Fruit fly (Drosophila melanogaster) whole organism, prepupa: ENCODE data around the gene Zasp66.

Experiments used
- Blimp-1 ChIP-seq: fragments of 200-800 bp; sonication (Bioruptor generic); optimal IDR thresholded peaks from 3 replicates; lab custom pipeline; 2017; ENCODE audit warnings: missing biosample characterization, missing genetic modification characterization, mild to moderate bottlenecking, moderate library complexity, missing genetic modification reagents
- CG10631 ChIP-seq: fragments of 200-800 bp; sonication (Bioruptor generic); optimal IDR thresholded peaks from 2 replicates; lab custom pipeline; 2016; ENCODE audit warnings: missing biosample characterization, missing genetic modification characterization
- CG10669 ChIP-seq: fragments of 200-800 bp; sonication (Bioruptor generic); optimal IDR thresholded peaks from 3 replicates; lab custom pipeline; 2018; ENCODE audit warnings: missing biosample characterization, mild to moderate bottlenecking, missing genetic modification characterization, moderate library complexity
- CG11294 ChIP-seq: fragments of 200-800 bp; sonication (Bioruptor generic); IDR thresholded peaks from 2 replicates; pipeline ENCODE4 v1.3.6; 2022; ENCODE audit warnings: missing biosample characterization, missing genetic modification characterization
- CG11762 ChIP-seq: fragments of 200-800 bp; sonication (Bioruptor generic); optimal IDR thresholded peaks from 3 replicates; lab custom pipeline; 2016; ENCODE audit warnings: missing biosample characterization, missing genetic modification characterization; ENCODE audit not compliant: insufficient read depth
- CG11902 ChIP-seq: fragments of 200-800 bp; sonication (Bioruptor generic); optimal IDR thresholded peaks from 3 replicates; lab custom pipeline; 2016; ENCODE audit warnings: missing biosample characterization, missing genetic modification characterization
- CG15336 ChIP-seq: fragments of 200-800 bp; sonication (Bioruptor generic); IDR thresholded peaks from 2 replicates; pipeline ENCODE4 v1.3.6; 2022; ENCODE audit warnings: missing biosample characterization, missing genetic modification characterization
- CG1621 ChIP-seq: fragments of 200-800 bp; sonication (Bioruptor generic); optimal IDR thresholded peaks from 3 replicates; lab custom pipeline; 2018; ENCODE audit warnings: missing biosample characterization, mild to moderate bottlenecking, missing genetic modification characterization
- CG16779 ChIP-seq: fragments of 200-800 bp; sonication (Bioruptor generic); optimal IDR thresholded peaks from 3 replicates; lab custom pipeline; 2017; ENCODE audit warnings: missing biosample characterization, mild to moderate bottlenecking, missing genetic modification characterization
- CG3032 ChIP-seq: fragments of 200-800 bp; optimal IDR thresholded peaks from 2 replicates; lab custom pipeline; 2019; ENCODE audit warnings: missing biosample characterization, mild to moderate bottlenecking, missing genetic modification characterization, moderate library complexity
- CG31627 ChIP-seq: fragments of 200-800 bp; sonication (Bioruptor generic); optimal IDR thresholded peaks from 3 replicates; lab custom pipeline; 2016; ENCODE audit warnings: missing biosample characterization, missing genetic modification characterization
- CG34406 ChIP-seq: fragments of 200-800 bp; sonication (Bioruptor generic); optimal IDR thresholded peaks from 3 replicates; lab custom pipeline; 2016; ENCODE audit warnings: missing biosample characterization, missing genetic modification characterization
- CG4318 ChIP-seq: fragments of 200-800 bp; sonication (Bioruptor generic); optimal IDR thresholded peaks from 3 replicates; lab custom pipeline; 2017; ENCODE audit warnings: missing biosample characterization, mild to moderate bottlenecking, missing genetic modification characterization
- CG6163 ChIP-seq: fragments of 200-800 bp; sonication (Bioruptor generic); IDR thresholded peaks from 3 replicates; pipeline ENCODE4 v1.3.6; 2022; ENCODE audit warnings: missing biosample characterization, missing genetic modification characterization
- CG6276 ChIP-seq: fragments of 200-800 bp; sonication (Bioruptor generic); optimal IDR thresholded peaks from 2 replicates; lab custom pipeline; 2017; ENCODE audit warnings: missing biosample characterization, mild to moderate bottlenecking, missing genetic modification characterization
- CG6792 ChIP-seq: fragments of 200-800 bp; sonication (Bioruptor generic); optimal IDR thresholded peaks from 3 replicates; lab custom pipeline; 2016; ENCODE audit warnings: missing biosample characterization, missing genetic modification characterization
- CG6808 ChIP-seq: fragments of 200-800 bp; sonication (Bioruptor generic); optimal IDR thresholded peaks from 3 replicates; lab custom pipeline; 2017; ENCODE audit warnings: missing biosample characterization, missing genetic modification characterization, mild to moderate bottlenecking, moderate library complexity, missing genetic modification reagents
- CG6854 ChIP-seq: fragments of 200-800 bp; sonication (Bioruptor generic); optimal IDR thresholded peaks from 2 replicates; lab custom pipeline; 2017; ENCODE audit warnings: missing biosample characterization, mild to moderate bottlenecking, missing genetic modification characterization
- CG7368 ChIP-seq: fragments of 200-800 bp; sonication (Bioruptor generic); optimal IDR thresholded peaks from 3 replicates; lab custom pipeline; 2016; ENCODE audit warnings: missing biosample characterization, missing genetic modification characterization
- CG8119 ChIP-seq: fragments of 200-800 bp; sonication (Bioruptor generic); IDR thresholded peaks from 3 replicates; pipeline ENCODE4 v1.3.6; 2022; ENCODE audit warnings: missing biosample characterization, missing genetic modification characterization
- CG8319 ChIP-seq: fragments of 200-800 bp; sonication (Bioruptor generic); optimal IDR thresholded peaks from 3 replicates; lab custom pipeline; 2016; ENCODE audit warnings: missing biosample characterization, missing genetic modification characterization
- CG8632 ChIP-seq: fragments of 200-800 bp; sonication (Bioruptor generic); optimal IDR thresholded peaks from 3 replicates; lab custom pipeline; 2016; ENCODE audit warnings: missing biosample characterization, missing genetic modification characterization
- CG9139 ChIP-seq: fragments of 200-800 bp; sonication (Bioruptor generic); optimal IDR thresholded peaks from 3 replicates; lab custom pipeline; 2017; ENCODE audit warnings: missing biosample characterization, mild to moderate bottlenecking, missing genetic modification characterization
- Eip75B ChIP-seq: fragments of 200-800 bp; sonication (Bioruptor generic); optimal IDR thresholded peaks from 3 replicates; lab custom pipeline; 2016; ENCODE audit warnings: missing biosample characterization, missing genetic modification characterization
- Eip78C ChIP-seq: fragments of 200-800 bp; sonication (Bioruptor generic); peaks from one replicate; lab custom pipeline; 2016; ENCODE audit warnings: missing biosample characterization, missing genetic modification characterization
- Ets21C ChIP-seq: fragments of 200-800 bp; sonication (Bioruptor generic); optimal IDR thresholded peaks from 3 replicates; lab custom pipeline; 2016; ENCODE audit warnings: missing biosample characterization, missing genetic modification characterization
- Ets96B ChIP-seq: fragments of 200-800 bp; optimal IDR thresholded peaks from 2 replicates; lab custom pipeline; 2019; ENCODE audit warnings: missing biosample characterization, mild to moderate bottlenecking, missing genetic modification characterization, moderate library complexity
- Gug ChIP-seq: fragments of 200-800 bp; sonication (Bioruptor generic); IDR thresholded peaks from 2 replicates; pipeline ENCODE4 v1.3.6; 2022; ENCODE audit warnings: missing biosample characterization, missing genetic modification characterization
- Hr38 ChIP-seq: sonication (Bioruptor generic); optimal IDR thresholded peaks from 2 replicates; lab custom pipeline; 2016; ENCODE audit warnings: missing biosample characterization, missing genetic modification characterization
- Hr39 ChIP-seq: fragments of 200-800 bp; sonication (Bioruptor generic); optimal IDR thresholded peaks from 2 replicates; lab custom pipeline; 2016; ENCODE audit warnings: missing biosample characterization, missing genetic modification characterization
- Hr4 ChIP-seq: fragments of 200-800 bp; sonication (Bioruptor generic); optimal IDR thresholded peaks from 3 replicates; lab custom pipeline; 2016; ENCODE audit warnings: missing biosample characterization, missing genetic modification characterization
- Met ChIP-seq: fragments of 200-800 bp; sonication (Bioruptor generic); optimal IDR thresholded peaks from 3 replicates; lab custom pipeline; 2016; ENCODE audit warnings: missing biosample characterization, missing genetic modification characterization
- OdsH ChIP-seq: fragments of 200-800 bp; sonication (Bioruptor generic); optimal IDR thresholded peaks from 3 replicates; lab custom pipeline; 2016; ENCODE audit warnings: missing biosample characterization, missing genetic modification characterization
- Smox ChIP-seq: fragments of 200-800 bp; sonication (Bioruptor generic); optimal IDR thresholded peaks from 3 replicates; lab custom pipeline; 2016; ENCODE audit warnings: missing biosample characterization, missing genetic modification characterization
- Sox102F ChIP-seq: fragments of 200-800 bp; sonication (Bioruptor generic); optimal IDR thresholded peaks from 2 replicates; lab custom pipeline; 2016; ENCODE audit warnings: missing biosample characterization, mild to moderate bottlenecking, missing genetic modification characterization
- Sox14 ChIP-seq: fragments of 200-800 bp; sonication (Bioruptor generic); optimal IDR thresholded peaks from 3 replicates; lab custom pipeline; 2016; ENCODE audit warnings: missing biosample characterization, missing genetic modification characterization
- Sox15 ChIP-seq: fragments of 200-800 bp; sonication (Bioruptor generic); optimal IDR thresholded peaks from 3 replicates; lab custom pipeline; 2016; ENCODE audit warnings: missing biosample characterization, missing genetic modification characterization
- achi ChIP-seq: fragments of 200-800 bp; sonication (Bioruptor generic); optimal IDR thresholded peaks from 3 replicates; lab custom pipeline; 2016; ENCODE audit warnings: missing biosample characterization, missing genetic modification characterization
- acj6 ChIP-seq: fragments of 200-800 bp; sonication (Bioruptor generic); optimal IDR thresholded peaks from 3 replicates; lab custom pipeline; 2016; ENCODE audit warnings: missing biosample characterization, missing genetic modification characterization
- cyc ChIP-seq: fragments of 200-800 bp; sonication (Bioruptor generic); optimal IDR thresholded peaks from 3 replicates; lab custom pipeline; 2016; ENCODE audit warnings: missing biosample characterization, missing genetic modification characterization
- dsx ChIP-seq: fragments of 200-800 bp; optimal IDR thresholded peaks from 3 replicates; lab custom pipeline; 2019; ENCODE audit warnings: missing biosample characterization, mild to moderate bottlenecking, missing genetic modification characterization, moderate library complexity; ENCODE audit not compliant: poor library complexity, severe bottlenecking
- eg ChIP-seq: fragments of 200-800 bp; sonication (Bioruptor generic); IDR thresholded peaks from 3 replicates; pipeline ENCODE4 v1.3.6; 2022; ENCODE audit warnings: missing biosample characterization, missing genetic modification characterization
- esn ChIP-seq: fragments of 200-800 bp; sonication (Bioruptor generic); optimal IDR thresholded peaks from 2 replicates; lab custom pipeline; 2016; ENCODE audit warnings: missing biosample characterization, mild to moderate bottlenecking, missing genetic modification characterization, moderate library complexity
- fd59A ChIP-seq: fragments of 200-800 bp; sonication (Bioruptor generic); optimal IDR thresholded peaks from 2 replicates; lab custom pipeline; 2017; ENCODE audit warnings: missing biosample characterization, mild to moderate bottlenecking, missing genetic modification characterization, missing genetic modification reagents
- fkh ChIP-seq: fragments of 200-800 bp; sonication (Bioruptor generic); optimal IDR thresholded peaks from 3 replicates; lab custom pipeline; 2017; ENCODE audit warnings: missing biosample characterization, mild to moderate bottlenecking, missing genetic modification characterization, moderate library complexity
- lz ChIP-seq: fragments of 200-800 bp; sonication (Bioruptor generic); optimal IDR thresholded peaks from 3 replicates; lab custom pipeline; 2016; ENCODE audit warnings: missing biosample characterization, missing genetic modification characterization
- pdm3 ChIP-seq: fragments of 200-800 bp; sonication (Bioruptor generic); optimal IDR thresholded peaks from 3 replicates; lab custom pipeline; 2016; ENCODE audit warnings: missing biosample characterization, missing genetic modification characterization
- spab ChIP-seq: fragments of 200-800 bp; sonication (Bioruptor generic); optimal IDR thresholded peaks from 2 replicates; lab custom pipeline; 2017; ENCODE audit warnings: missing biosample characterization, mild to moderate bottlenecking, missing genetic modification characterization, missing genetic modification reagents
- ss ChIP-seq, 2 experiments: fragments of 200-800 bp; sonication (Bioruptor generic); optimal IDR thresholded peaks; 2 replicates in 1 of 2; 3 replicates in 1 of 2; lab custom pipeline; 2017 to 2018; ENCODE audit warnings: mild to moderate bottlenecking in 2 of 2, missing biosample characterization in 2 of 2, missing genetic modification characterization in 2 of 2, moderate library complexity in 1 of 2
- svp ChIP-seq: fragments of 200-800 bp; sonication (Bioruptor generic); peaks from one replicate; lab custom pipeline; 2016; ENCODE audit warnings: missing biosample characterization, missing genetic modification characterization
- topi ChIP-seq: fragments of 200-800 bp; sonication (Bioruptor generic); optimal IDR thresholded peaks from 3 replicates; lab custom pipeline; 2016; ENCODE audit warnings: missing biosample characterization, missing genetic modification characterization
- vri ChIP-seq: fragments of 200-800 bp; sonication (Bioruptor generic); optimal IDR thresholded peaks from 3 replicates; lab custom pipeline; 2016; ENCODE audit warnings: missing biosample characterization, mild to moderate bottlenecking, missing genetic modification characterization

The Zasp66 gene

DNA sequence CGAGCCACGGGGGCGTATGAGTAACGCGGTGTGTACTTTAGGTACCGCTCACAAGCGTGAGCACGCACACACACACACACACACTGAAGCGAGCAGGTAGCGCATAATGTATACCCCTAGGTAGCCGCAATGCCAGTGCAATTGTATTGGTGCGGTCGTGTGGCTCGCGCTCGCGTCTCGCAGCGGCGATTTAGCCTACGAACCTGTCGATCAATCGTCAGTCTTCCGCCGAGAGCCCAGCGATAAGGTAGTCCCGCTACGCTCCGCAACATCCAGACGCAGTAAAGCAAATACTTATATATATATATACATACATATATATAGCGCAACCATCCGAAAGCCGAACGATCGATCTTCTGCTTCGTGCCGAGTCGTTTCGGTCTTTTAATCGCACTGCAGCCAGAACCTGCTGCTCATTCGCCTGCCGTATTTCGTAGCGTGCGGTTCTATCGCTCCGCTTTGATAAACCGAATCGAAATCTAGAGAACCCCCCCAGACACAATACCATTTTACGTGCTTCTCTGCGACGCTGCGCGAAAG is 51.4 kb downstream of the Zasp66 start, which contains the start of gene hry:
TSS of gene hry (plus strand) at position 215 of the 540 bp plus-strand sequence.
- TF ChIP-seq fd59A (GFP tag; lab: Kevin White, UChicago) (no peak), CG3032 (tag; lab: Kevin White, UChicago) (peak; percentile 19), CG8632 (GFP tag; lab: Kevin White, UChicago) (peak; percentile 17), CG7368 (GFP tag; lab: Kevin White, UChicago) (peak; percentile 32), esn (peak; percentile 25), CG11294 (no peak), CG6808 (peak; percentile 61), CG11762 (GFP tag; lab: Kevin White, UChicago) (no peak), OdsH (peak; percentile 3), CG6276 (peak; percentile 45), topi (GFP tag; lab: Kevin White, UChicago) (peak; percentile 46), Sox15 (no peak), dsx (GFP tag; lab: Kevin White, UChicago) (peak; percentile 73), fkh (GFP tag; lab: Kevin White, UChicago) (peak; percentile 90), pdm3 (GFP tag; lab: Kevin White, UChicago) (no peak), CG6792 (GFP tag; lab: Kevin White, UChicago) (peak; percentile 16), eg (peak; percentile 62; the same call in 2 of the 3 replicates), CG16779 (tag; lab: Kevin White, UChicago) (peak; percentile 53), Eip78C (GFP tag; lab: Kevin White, UChicago) (peak; percentile 83), achi (GFP tag; lab: Kevin White, UChicago) (peak; percentile 19), Blimp-1 (GFP tag; lab: Kevin White, UChicago) (peak; percentile 74), CG11902 (no peak), Hr4 (GFP tag; lab: Kevin White, UChicago) (no peak), CG6163 (GFP tag; lab: Robert Waterston, UW) (peak; percentile 37; the same call in 1 of the 3 replicates), CG15336 (GFP tag; lab: Robert Waterston, UW) (peak; percentile 59), CG8319 (GFP tag; lab: Kevin White, UChicago) (no peak), Sox14 (GFP tag; lab: Kevin White, UChicago) (peak; percentile 16), Ets21C (no peak), CG9139 (GFP tag; lab: Kevin White, UChicago) (peak; percentile 74), CG34406 (GFP tag; lab: Kevin White, UChicago) (peak; percentile 39), CG4318 (GFP tag; lab: Kevin White, UChicago) (no peak), acj6 (peak; percentile 10), Eip75B (GFP tag; lab: Kevin White, UChicago) (peak; percentile 61), cyc (GFP tag; lab: Kevin White, UChicago) (no peak), Met (GFP tag; lab: Kevin White, UChicago) (peak; percentile 41), spab (GFP tag; lab: Kevin White, UChicago) (peak; percentile 2), Gug (GFP tag; lab: Robert Waterston, UW) (no peak; the same call in 1 of the 2 replicates), Sox102F (GFP tag; lab: Kevin White, UChicago) (peak; percentile 59), CG10669 (GFP tag; lab: Kevin White, UChicago) (peak; percentile 4), ss (GFP tag; optimal IDR thresholded peaks at IDR 0.05; lab: Kevin White, UChicago) (peak; percentile 74 to 88), CG10631 (no peak), Ets96B (tag; lab: Kevin White, UChicago) (peak; percentile 24), CG31627 (GFP tag; lab: Kevin White, UChicago) (no peak), Hr39 (no peak), CG8119 (GFP tag; lab: Robert Waterston, UW) (peak; percentile 39; the same call in 1 of the 3 replicates), Hr38 (GFP tag; lab: Kevin White, UChicago) (no peak), CG6854 (GFP tag; lab: Kevin White, UChicago) (peak; percentile 94), svp (peak; percentile 93), vri (GFP tag; lab: Kevin White, UChicago) (peak; percentile 88), lz (no peak), Smox (GFP tag; lab: Kevin White, UChicago) (no peak), CG1621 (tag; lab: Kevin White, UChicago) (peak; percentile 53)
